ENCODE assay signal across 2 worm cellular contexts in genomic region chrV:19915973-19916605, ce11.
TF ChIP-seq lines count a peak whose summit lies in the region.

Gene chk-2 (minus strand): TSS chrV:19916023.
Gene Y60A3A.19 (plus strand): TSS chrV:19916555.

TF ChIP-seq in whole organism, L4 larva, 104 proteins besides CTCF, POLR2A, EP300 and RAD21:
- no peak for TF ChIP-seq unc-130 (GFP tag; optimal IDR thresholded peaks at IDR 0.05; lab: Kevin White, UChicago)
- TF ChIP-seq lin-13 (GFP tag; optimal IDR thresholded peaks at IDR 0.05; lab: Kevin White, UChicago): no peak
- TF ChIP-seq F49E8.2 (tag; optimal IDR thresholded peaks at IDR 0.05; lab: Kevin White, UChicago; ENCODE audit: borderline replicate concordance): peak; percentile 41
- no peak for TF ChIP-seq Y48G9A.11 (GFP tag; IDR thresholded peaks at IDR 0.05; lab: Robert Waterston, UW)

TF ChIP-seq in whole organism, young adult, 124 proteins besides CTCF, POLR2A, EP300 and RAD21:
- TF ChIP-seq let-526 (GFP tag; IDR thresholded peaks at IDR 0.05; lab: Robert Waterston, UW) (no peak), cebp-2 (GFP tag; IDR thresholded peaks at IDR 0.05; lab: Robert Waterston, UW) (no peak), cebp-1 (GFP tag; IDR thresholded peaks at IDR 0.05; lab: Robert Waterston, UW) (no peak), cebp-1 (tag; optimal IDR thresholded peaks at IDR 0.05; lab: Kevin White, UChicago) (no peak), chd-7 (tag; optimal IDR thresholded peaks at IDR 0.05; lab: Kevin White, UChicago) (no peak), F23B12.7 (tag; optimal IDR thresholded peaks at IDR 0.05; lab: Kevin White, UChicago; ENCODE audit: insufficient read depth) (no peak), ceh-79 (tag; optimal IDR thresholded peaks at IDR 0.05; lab: Kevin White, UChicago) (no peak), pbrm-1 (GFP tag; IDR thresholded peaks at IDR 0.05; lab: Robert Waterston, UW) (no peak), snpc-1.1 (tag; optimal IDR thresholded peaks at IDR 0.05; lab: Kevin White, UChicago; ENCODE audit: insufficient read depth) (no peak), D2030.7 (GFP tag; IDR thresholded peaks at IDR 0.05; lab: Robert Waterston, UW) (peak; percentile 68; the same call in 1 of the 2 replicates), ama-1 (optimal IDR thresholded peaks at IDR 0.05; lab: Kevin White, UChicago) (no peak), ama-1 (GFP tag; optimal IDR thresholded peaks at IDR 0.05; lab: Kevin White, UChicago) (no peak), tbp1 (GFP tag; optimal IDR thresholded peaks at IDR 0.05; lab: Kevin White, UChicago) (no peak), fkh-3 (tag; optimal IDR thresholded peaks at IDR 0.05; lab: Kevin White, UChicago) (no peak), F57A8.1 (GFP tag; optimal IDR thresholded peaks at IDR 0.05; lab: Kevin White, UChicago) (no peak), ztf-22 (GFP tag; optimal IDR thresholded peaks at IDR 0.05; lab: Kevin White, UChicago) (no peak), tbx-9 (tag; optimal IDR thresholded peaks at IDR 0.05; lab: Kevin White, UChicago; ENCODE audit: borderline replicate concordance) (no peak), madf-8 (GFP tag; conservative IDR thresholded peaks at IDR 0.05; lab: Robert Waterston, UW) (peak; percentile 44; the same call in 1 of the 2 replicates), ztf-26 (tag; optimal IDR thresholded peaks at IDR 0.05; lab: Kevin White, UChicago) (no peak), nhr-27 (tag; optimal IDR thresholded peaks at IDR 0.05; lab: Kevin White, UChicago) (no peak), mel-28 (tag; optimal IDR thresholded peaks at IDR 0.05; lab: Kevin White, UChicago; ENCODE audit: borderline replicate concordance) (no peak), F10E7.11 (tag; optimal IDR thresholded peaks at IDR 0.05; lab: Kevin White, UChicago) (no peak), egl-44 (GFP tag; IDR thresholded peaks at IDR 0.05; lab: Robert Waterston, UW) (no peak), lin-26 (GFP tag; IDR thresholded peaks at IDR 0.05; lab: Robert Waterston, UW) (no peak), F57C9.4 (tag; optimal IDR thresholded peaks at IDR 0.05; lab: Kevin White, UChicago) (no peak), lsy-27 (tag; optimal IDR thresholded peaks at IDR 0.05; lab: Kevin White, UChicago; ENCODE audit: borderline replicate concordance, insufficient read depth) (no peak), snpc-1.3 (tag; optimal IDR thresholded peaks at IDR 0.05; lab: Kevin White, UChicago; ENCODE audit: insufficient read depth) (peak; percentile 11), C06A6.2 (GFP tag; conservative IDR thresholded peaks at IDR 0.05; lab: Robert Waterston, UW) (no peak), nfya-1 (tag; optimal IDR thresholded peaks at IDR 0.05; lab: Kevin White, UChicago; ENCODE audit: borderline replicate concordance, insufficient read depth) (no peak), athp-1 (tag; optimal IDR thresholded peaks at IDR 0.05; lab: Kevin White, UChicago) (no peak), zfh-2 (GFP tag; conservative IDR thresholded peaks at IDR 0.05; lab: Robert Waterston, UW) (no peak), attf-5 (GFP tag; optimal IDR thresholded peaks at IDR 0.05; lab: Kevin White, UChicago) (no peak), ccch-3 (GFP tag; optimal IDR thresholded peaks at IDR 0.05; lab: Kevin White, UChicago) (no peak), T26A5.8 (tag; optimal IDR thresholded peaks at IDR 0.05; lab: Kevin White, UChicago) (no peak), F33H1.4 (GFP tag; IDR thresholded peaks at IDR 0.05; lab: Robert Waterston, UW) (peak; percentile 89), hsf-1 (GFP tag; IDR thresholded peaks at IDR 0.05; lab: Robert Waterston, UW) (0 out of 2 replicates have a peak, but pooled peaks have one; percentile 16), F55B11.4 (tag; optimal IDR thresholded peaks at IDR 0.05; lab: Kevin White, UChicago; ENCODE audit: borderline replicate concordance, insufficient read depth) (no peak), mxl-1 (tag; optimal IDR thresholded peaks at IDR 0.05; lab: Kevin White, UChicago) (no peak), gei-17 (GFP tag; optimal IDR thresholded peaks at IDR 0.05; lab: Kevin White, UChicago) (no peak), attf-6 (GFP tag; IDR thresholded peaks at IDR 0.05; lab: Robert Waterston, UW) (no peak), B0019.2 (GFP tag; conservative IDR thresholded peaks at IDR 0.05; lab: Robert Waterston, UW) (no peak), T07F8.4 (tag; optimal IDR thresholded peaks at IDR 0.05; lab: Kevin White, UChicago) (no peak), Y56A3A.18 (GFP tag; IDR thresholded peaks at IDR 0.05; lab: Robert Waterston, UW) (no peak), efl-1 (GFP tag; optimal IDR thresholded peaks at IDR 0.05; lab: Kevin White, UChicago) (peak; percentile 69), rcor-1 (GFP tag; IDR thresholded peaks at IDR 0.05; lab: Robert Waterston, UW) (0 out of 2 replicates have a peak, but pooled peaks have one; percentile 7), sea-2 (GFP tag; IDR thresholded peaks at IDR 0.05; lab: Robert Waterston, UW) (no peak), sdz-38 (tag; optimal IDR thresholded peaks at IDR 0.05; lab: Kevin White, UChicago) (no peak), ztf-18 (tag; optimal IDR thresholded peaks at IDR 0.05; lab: Kevin White, UChicago) (no peak), ztf-28 (GFP tag; IDR thresholded peaks at IDR 0.05; lab: Robert Waterston, UW) (no peak), unc-130 (GFP tag; optimal IDR thresholded peaks at IDR 0.05; lab: Kevin White, UChicago) (no peak), snpc-4 (GFP tag; optimal IDR thresholded peaks at IDR 0.05; lab: Kevin White, UChicago) (no peak), snpc-4 (tag; optimal IDR thresholded peaks at IDR 0.05; lab: Kevin White, UChicago) (no peak), ztf-3 (GFP tag; optimal IDR thresholded peaks at IDR 0.05; lab: Kevin White, UChicago) (no peak), dox-1 (GFP tag; IDR thresholded peaks at IDR 0.05; lab: Robert Waterston, UW) (peak; percentile 31; the same call in 1 of the 2 replicates), lsl-1 (GFP tag; optimal IDR thresholded peaks at IDR 0.05; lab: Kevin White, UChicago) (peak; percentile 94), ceh-91 (GFP tag; IDR thresholded peaks at IDR 0.05; lab: Robert Waterston, UW) (peak; percentile 41; the same call in 1 of the 2 replicates), F22D6.2 (tag; optimal IDR thresholded peaks at IDR 0.05; lab: Kevin White, UChicago) (no peak), nhr-90 (tag; optimal IDR thresholded peaks at IDR 0.05; lab: Kevin White, UChicago) (no peak), nfyb-1 (GFP tag; IDR thresholded peaks at IDR 0.05; lab: Robert Waterston, UW) (no peak), lin-54 (GFP tag; optimal IDR thresholded peaks at IDR 0.05; lab: Kevin White, UChicago) (peak; percentile 21), nhr-80 (tag; optimal IDR thresholded peaks at IDR 0.05; lab: Kevin White, UChicago) (no peak), zim-3 (tag; optimal IDR thresholded peaks at IDR 0.05; lab: Kevin White, UChicago) (no peak), lin-40 (tag; optimal IDR thresholded peaks at IDR 0.05; lab: Kevin White, UChicago) (no peak), Y53G8AR.9 (GFP tag; conservative IDR thresholded peaks at IDR 0.05; lab: Robert Waterston, UW) (no peak), madf-6 (GFP tag; IDR thresholded peaks at IDR 0.05; lab: Robert Waterston, UW) (peak; percentile 89), dpl-1 (GFP tag; optimal IDR thresholded peaks at IDR 0.05; lab: Kevin White, UChicago) (no peak), bed-2 (GFP tag; IDR thresholded peaks at IDR 0.05; lab: Robert Waterston, UW) (no peak), xnd-1 (tag; optimal IDR thresholded peaks at IDR 0.05; lab: Kevin White, UChicago) (peak; percentile 90), lir-1 (GFP tag; conservative IDR thresholded peaks at IDR 0.05; lab: Robert Waterston, UW) (no peak)
TF ChIP-seq in whole organism, young adult: peak in this region for 13.

Comparison
In these comparisons a context has a peak if more than half of its experiments do, and no peak if none do; other contexts are left out.
1. Of the 7 proteins assayed by ChIP-seq in both whole organism, young adult and whole organism, L4 larva: peak only in whole organism, young adult: none; only in whole organism, L4 larva: F49E8.2; in both: none; in neither: 6.